Worm (Caenorhabditis elegans): ENCODE measurements around the gene immt-1.

ce11 chrX:2693026-2693425 is 6.0 kb upstream of the immt-1 start:
- TF ChIP-seq fkh-10 (GFP tag; optimal IDR thresholded peaks at IDR 0.05) (no peak), npax-4 (tag; optimal IDR thresholded peaks at IDR 0.05) (no peak), ceh-31 (tag; optimal IDR thresholded peaks at IDR 0.05) (no peak), ama-1 (optimal IDR thresholded peaks at IDR 0.05) (no peak)
